Worm (Caenorhabditis elegans): ENCODE data around the gene clec-121.

DNA sequence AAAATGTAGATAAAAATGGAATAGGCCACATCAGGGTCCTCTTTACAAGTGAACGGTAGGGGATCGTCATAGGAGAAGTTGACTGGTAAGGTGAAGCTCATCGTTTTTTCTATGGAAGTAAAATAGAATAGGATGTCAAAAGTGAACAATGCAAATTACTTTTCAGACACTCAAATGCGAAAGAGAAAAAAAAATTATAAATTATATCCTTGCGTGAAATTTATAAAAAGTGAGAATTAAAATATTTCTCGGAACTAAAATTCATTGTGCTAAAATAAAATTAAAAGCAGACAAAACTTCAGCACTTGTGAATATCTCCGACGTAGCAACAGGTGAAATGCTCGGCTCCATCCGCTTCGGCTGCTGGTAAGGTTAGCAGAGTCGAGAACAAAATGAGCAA is 8.8 kb upstream of the clec-121 start, which contains the start of gene srg-22:
- TF ChIP-seq nhr-47 (tag; optimal IDR thresholded peaks at IDR 0.05) = no peak
- no peak for TF ChIP-seq nhr-11 (tag; optimal IDR thresholded peaks at IDR 0.05)
- no peak for TF ChIP-seq ceh-82 (tag; optimal IDR thresholded peaks at IDR 0.05)
- TF ChIP-seq pqm-1 (tag; optimal IDR thresholded peaks at IDR 0.05) = no peak
- TF ChIP-seq tbx-2 (tag; optimal IDR thresholded peaks at IDR 0.05) = no peak
